Worm (Caenorhabditis elegans): ENCODE measurements around the gene Y43H11AL.1.

ce11 chrII:217308-217707, 15.2 kb downstream of the Y43H11AL.1 start:
- TF ChIP-seq flt-1 (GFP tag; IDR thresholded peaks at IDR 0.05): no peak
- TF ChIP-seq ref-1 (GFP tag; conservative IDR thresholded peaks at IDR 0.05): no peak

All from whole organism, midembryonic.